Worm (Caenorhabditis elegans): ENCODE measurements around the gene fsn-1.

Gene fsn-1

ce11 chrIII:4937022-4937421, at the start of gene fsn-1:
TSS of gene fsn-1 (plus strand) at chrIII:4937322.
- TF ChIP-seq unc-62 (GFP tag; optimal IDR thresholded peaks at IDR 0.05), result no peak

- TF ChIP-seq unc-62 (GFP tag; optimal IDR thresholded peaks at IDR 0.05), result no peak
Observed at ce11 chrIII:4890997-4891396, 46.1 kb upstream of the fsn-1 start, which contains the start of gene F26F4.5. TSS of gene F26F4.5 (minus strand) at chrIII:4891252.

DNA sequence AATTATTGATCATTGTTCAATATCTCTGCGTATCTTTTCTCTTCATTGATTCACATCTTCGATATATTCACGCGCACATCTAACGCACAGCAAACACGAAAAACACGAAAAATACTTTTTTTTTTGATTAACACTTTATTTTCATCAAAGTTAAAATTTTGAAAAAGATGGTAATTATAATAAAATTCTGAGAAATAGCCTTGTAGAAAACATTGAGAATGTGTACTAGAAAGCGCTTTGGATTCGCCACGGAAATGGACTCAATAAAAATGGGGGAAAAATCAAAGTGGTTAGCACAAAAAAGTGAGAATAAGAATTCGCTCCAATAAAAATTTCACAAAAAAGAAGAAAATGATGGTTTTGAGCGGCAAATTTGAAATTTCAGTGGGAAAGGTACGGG, 43.6 kb upstream of the fsn-1 start, which contains the start of gene F26F4.6:
Gene F26F4.6 (minus strand): TSS at position 101 of the 400 bp plus-strand sequence.
- TF ChIP-seq unc-62 (GFP tag; optimal IDR thresholded peaks at IDR 0.05), result no peak

- no peak for TF ChIP-seq unc-62 (GFP tag; optimal IDR thresholded peaks at IDR 0.05)
Observed at ce11 chrIII:4895313-4895712, 41.8 kb upstream of the fsn-1 start.

- TF ChIP-seq unc-62 (GFP tag; optimal IDR thresholded peaks at IDR 0.05), result no peak
Observed at ce11 chrIII:4899035-4899578, 38.0 kb upstream of the fsn-1 start, which contains the start of gene nhl-2. TSS of gene nhl-2 (minus strand) at chrIII:4899085.

- TF ChIP-seq unc-62 (GFP tag; optimal IDR thresholded peaks at IDR 0.05), result no peak
Observed at ce11 chrIII:4899728-4900127, 37.4 kb upstream of the fsn-1 start.

DNA sequence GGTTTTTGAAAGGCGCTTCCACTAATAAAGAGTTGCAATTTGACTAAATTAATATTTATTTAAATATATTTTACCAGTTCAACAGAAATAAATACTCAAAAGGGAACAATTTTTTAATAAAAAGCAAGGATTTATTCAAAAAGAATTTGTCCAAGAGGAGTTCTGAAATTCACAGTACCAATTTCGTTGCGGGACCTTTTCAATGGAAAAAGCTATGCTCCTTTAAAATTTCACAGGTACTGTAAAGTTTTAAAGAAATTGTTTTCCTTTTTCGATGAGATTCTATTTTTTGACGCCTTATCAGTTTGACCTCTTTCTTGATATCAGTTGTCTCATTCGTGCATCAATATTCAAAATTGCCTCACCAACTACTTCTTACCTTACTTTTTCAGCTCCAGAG, 36.9 kb upstream of the fsn-1 start, which contains the start of gene tag-340:
Gene tag-340 (plus strand): TSS at position 249 of the 400 bp plus-strand sequence.
- TF ChIP-seq unc-62 (GFP tag; optimal IDR thresholded peaks at IDR 0.05), result no peak

DNA sequence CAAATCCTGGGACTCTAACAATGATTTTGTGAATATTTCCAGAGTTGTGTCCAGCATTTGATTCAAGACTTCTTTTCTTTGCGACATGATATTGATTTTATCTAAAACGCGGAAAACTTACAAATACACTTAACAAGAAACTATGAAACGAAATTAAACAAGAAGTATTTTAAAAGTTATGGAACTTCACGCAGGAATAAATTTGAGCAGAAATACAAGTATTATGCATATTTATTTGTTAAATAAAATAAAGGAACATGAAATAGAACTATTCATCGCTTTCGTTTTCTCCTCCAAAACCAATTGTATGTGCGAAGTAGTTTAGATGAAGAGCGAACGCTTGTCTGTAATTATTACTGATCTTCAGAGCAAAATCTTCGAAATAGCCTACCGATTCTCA, 33.3 kb upstream of the fsn-1 start, which contains the start of gene kbp-2:
Gene kbp-2 (minus strand): TSS at position 101 of the 400 bp plus-strand sequence.
- no peak for TF ChIP-seq unc-62 (GFP tag; optimal IDR thresholded peaks at IDR 0.05)

- no peak for TF ChIP-seq unc-62 (GFP tag; optimal IDR thresholded peaks at IDR 0.05)
Observed at ce11 chrIII:4905405-4905804, 31.7 kb upstream of the fsn-1 start, which contains the start of gene F26F4.8. TSS of gene F26F4.8 (minus strand) at chrIII:4905473.

ce11 chrIII:4906365-4906764, 30.8 kb upstream of the fsn-1 start:
- TF ChIP-seq unc-62 (GFP tag; optimal IDR thresholded peaks at IDR 0.05), result no peak

- TF ChIP-seq unc-62 (GFP tag; optimal IDR thresholded peaks at IDR 0.05), result no peak
Observed at ce11 chrIII:4906896-4907295, 30.2 kb upstream of the fsn-1 start, which contains the start of gene rom-1. TSS of gene rom-1 (plus strand) at chrIII:4907196.

DNA sequence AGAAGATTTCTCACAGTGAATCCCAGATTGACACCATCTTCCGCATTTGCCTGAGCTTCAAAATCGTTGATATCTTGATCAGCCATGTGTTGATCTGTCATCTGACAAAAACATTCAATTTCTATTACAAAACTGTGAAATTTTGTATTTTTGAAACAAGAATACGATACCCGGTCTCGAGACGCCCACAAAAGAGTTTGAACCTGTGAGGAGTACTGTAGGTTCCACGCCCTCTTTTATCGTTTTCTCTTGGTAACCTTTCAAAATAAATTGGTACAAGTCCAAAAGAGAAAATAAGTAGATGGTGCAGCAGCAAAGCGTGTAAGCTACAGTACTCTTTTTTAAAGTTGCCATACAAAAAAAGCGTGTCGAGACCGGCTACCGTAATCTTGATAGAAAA, 27.2 kb upstream of the fsn-1 start, which contains the start of gene F26F4.12:
Gene F26F4.12 (minus strand): TSS at position 101 of the 400 bp plus-strand sequence.
- no peak for TF ChIP-seq unc-62 (GFP tag; optimal IDR thresholded peaks at IDR 0.05)

DNA sequence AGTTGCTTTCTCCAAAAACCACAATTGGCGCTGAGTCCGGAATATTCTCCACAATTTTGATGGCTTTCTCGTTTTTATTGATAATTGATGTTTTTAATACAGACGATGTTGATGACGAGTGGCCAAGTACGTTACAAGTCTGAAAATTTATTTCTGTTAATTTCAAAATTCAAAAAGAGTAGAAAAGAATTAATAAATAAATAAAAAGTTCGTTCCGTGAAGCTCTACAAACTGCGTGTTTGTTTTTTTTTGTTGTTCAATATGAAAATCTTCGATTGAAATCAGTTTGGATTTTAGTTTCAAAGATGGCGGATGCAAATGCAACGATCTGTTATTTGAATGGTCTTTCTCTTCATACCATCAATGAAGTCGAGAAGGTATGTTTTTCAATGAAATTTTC, 26.2 kb upstream of the fsn-1 start, which contains the start of gene F26F4.2:
Gene F26F4.2 (plus strand): TSS at position 301 of the 400 bp plus-strand sequence.
- TF ChIP-seq unc-62 (GFP tag; optimal IDR thresholded peaks at IDR 0.05), result no peak

DNA sequence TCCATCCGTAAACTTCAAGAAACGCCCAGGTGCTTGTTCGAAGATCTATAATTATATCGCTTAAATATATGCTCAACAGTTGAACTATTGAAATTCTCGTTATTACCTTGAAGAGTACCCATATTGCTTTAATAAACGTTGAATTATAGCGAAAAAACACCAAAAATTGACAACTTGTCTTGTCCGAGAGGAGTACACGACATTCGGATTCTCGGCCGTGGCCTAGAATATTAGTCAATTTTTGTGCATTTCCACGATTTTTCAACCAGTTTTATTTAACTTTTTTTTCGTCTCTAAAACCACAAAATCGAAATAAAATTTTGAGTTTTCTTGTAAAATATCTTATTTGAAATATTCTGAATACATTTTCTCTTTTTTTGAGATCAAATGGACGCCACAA, 24.8 kb upstream of the fsn-1 start, which contains the start of the genes F26F4.9 and cee-1:
Gene F26F4.9 (minus strand): TSS at position 205 of the 400 bp plus-strand sequence.
Gene cee-1 (plus strand): TSS at position 383 of the 400 bp plus-strand sequence.
- TF ChIP-seq unc-62 (GFP tag; optimal IDR thresholded peaks at IDR 0.05), result no peak

DNA sequence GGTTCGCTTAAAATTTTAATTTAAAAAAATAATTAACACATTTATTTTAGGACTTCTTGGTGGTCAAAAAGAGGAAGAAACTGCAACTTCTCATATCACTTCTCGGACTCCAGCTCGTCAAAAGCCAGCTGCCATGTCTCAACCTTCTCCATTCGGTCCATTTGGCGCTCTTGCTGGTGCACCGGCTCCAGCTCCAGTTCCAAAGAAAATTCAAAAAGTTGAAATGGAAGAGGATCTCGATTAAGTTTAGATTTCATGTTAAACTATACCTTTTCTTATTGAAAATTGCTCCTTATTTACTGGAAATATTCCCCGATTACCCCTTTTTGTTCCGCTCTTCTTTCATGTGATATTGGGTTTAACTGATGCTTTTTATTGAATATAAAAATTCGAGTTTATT, 23.4 kb upstream of the fsn-1 start:
- TF ChIP-seq unc-62 (GFP tag; optimal IDR thresholded peaks at IDR 0.05), result no peak

ce11 chrIII:4917077-4917476, 20.0 kb upstream of the fsn-1 start, which contains the start of gene rars-1:
TSS of gene rars-1 (minus strand) at chrIII:4917177.
- TF ChIP-seq unc-62 (GFP tag; optimal IDR thresholded peaks at IDR 0.05), result no peak

All from whole organism, dauer.